Worm (Caenorhabditis elegans): Measurements from ENCODE around the gene slrp-1.

DNA sequence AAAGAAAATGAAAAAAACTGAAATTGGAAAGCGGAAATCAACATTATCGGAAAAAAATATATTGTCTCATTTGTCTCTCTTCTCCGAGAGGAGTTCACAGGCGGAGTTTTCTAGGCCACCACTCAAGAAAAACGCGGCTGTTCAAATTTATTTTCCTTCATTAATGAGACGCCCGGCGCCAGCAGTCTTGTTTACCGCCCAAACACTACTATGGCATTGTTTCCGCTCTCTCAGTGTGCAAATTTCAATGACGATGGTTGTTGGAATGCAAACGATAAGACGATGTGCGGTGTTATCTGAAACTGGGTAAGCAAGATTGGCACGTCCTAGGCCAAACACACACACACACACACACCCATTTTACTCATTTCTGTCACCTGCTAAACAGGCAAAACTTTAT is 8.9 kb upstream of the slrp-1 start, which contains the start of gene cav-2:
- TF ChIP-seq nhr-28 (tag; optimal IDR thresholded peaks at IDR 0.05) (no peak), mab-5 (tag; optimal IDR thresholded peaks at IDR 0.05) (no peak), unc-120 (tag; optimal IDR thresholded peaks at IDR 0.05; ENCODE audit: poor library complexity, severe bottlenecking) (no peak), ztf-11 (tag; optimal IDR thresholded peaks at IDR 0.05) (no peak), pha-4 (tag; optimal IDR thresholded peaks at IDR 0.05) (peak; percentile 46), ceh-39 (tag; optimal IDR thresholded peaks at IDR 0.05) (peak; percentile 19), nhr-12 (tag; optimal IDR thresholded peaks at IDR 0.05) (no peak), snpc-4 (tag; optimal IDR thresholded peaks at IDR 0.05) (no peak), elt-3 (tag; optimal IDR thresholded peaks at IDR 0.05) (no peak), mep-1 (tag; optimal IDR thresholded peaks at IDR 0.05) (peak; percentile 35), unc-62 (GFP tag; optimal IDR thresholded peaks at IDR 0.05) (no peak)
